Fruit fly (Drosophila melanogaster) Kc167 (cell line): Measurements from ENCODE around the gene Pxd.

Experiments used
- Myc ChIP-seq: fragments of >200 bp; optimal IDR thresholded peaks from 2 replicates; lab custom pipeline; 2017; ENCODE audit warnings: missing external identifiers
- Sin3A ChIP-seq: fragments of >200 bp; optimal IDR thresholded peaks from 2 replicates; lab custom pipeline; 2018; ENCODE audit warnings: missing external identifiers
- h ChIP-seq: fragments of >200 bp; optimal IDR thresholded peaks from 3 replicates; lab custom pipeline; 2018; ENCODE audit warnings: missing external identifiers
- insv ChIP-seq: fragments of >200 bp; optimal IDR thresholded peaks from 3 replicates; lab custom pipeline; 2018; ENCODE audit warnings: missing external identifiers
- psq ChIP-seq: fragments of >200 bp; optimal IDR thresholded peaks from 2 replicates; lab custom pipeline; 2017; ENCODE audit warnings: missing external identifiers

dm6 chr3R:16987220-16987923, 27.0 kb upstream of the Pxd start, which contains the start of gene CG18622:
- no peak for TF ChIP-seq psq
- TF ChIP-seq h (lab: Kevin White, UChicago), result no peak
- no peak for TF ChIP-seq insv (lab: Kevin White, UChicago)
- TF ChIP-seq Sin3A (lab: Kevin White, UChicago), result no peak
- no peak for TF ChIP-seq Myc
